Worm (Caenorhabditis elegans) whole organism, young adult: ENCODE data around the gene ech-3.

Experiments used
- B0019.2 ChIP-seq: fragments of 200-800 bp; sonication (Bioruptor generic); conservative IDR thresholded peaks from 2 replicates; pipeline ENCODE4 v1.3.6; 2022; ENCODE audit warnings: missing genetic modification reagents, missing genetic modification characterization, missing compliant biosample characterization
- B0035.1 ChIP-seq: sonication (generic microtip); optimal IDR thresholded peaks from 2 replicates; lab custom pipeline; 2016; ENCODE audit warnings: missing genetic modification characterization, mild to moderate bottlenecking, missing compliant biosample characterization, missing genotype, missing genetic modification reagents
- B0336.3 ChIP-seq: fragments of 200-800 bp; sonication (Bioruptor generic); IDR thresholded peaks from 2 replicates; pipeline ENCODE4 v1.3.6; 2022; ENCODE audit warnings: missing genetic modification characterization, missing compliant biosample characterization
- D2030.7 ChIP-seq: fragments of 200-800 bp; sonication (Bioruptor generic); IDR thresholded peaks from 2 replicates; pipeline ENCODE4 v1.3.6; 2022; ENCODE audit warnings: missing genetic modification reagents, missing genetic modification characterization, missing compliant biosample characterization
- F23B12.7 ChIP-seq: sonication (generic microtip); optimal IDR thresholded peaks from 2 replicates; lab custom pipeline; 2017; ENCODE audit warnings: missing genetic modification characterization, mild to moderate bottlenecking, missing compliant biosample characterization, antibody characterized with exemption, moderate library complexity; ENCODE audit not compliant: insufficient read depth
- F33H1.4 ChIP-seq: fragments of 200-800 bp; sonication (Bioruptor generic); IDR thresholded peaks from 2 replicates; pipeline ENCODE4 v1.3.6; 2022; ENCODE audit warnings: missing genetic modification reagents, missing genetic modification characterization, missing compliant biosample characterization
- F49E8.2 ChIP-seq: sonication (generic microtip); optimal IDR thresholded peaks from 3 replicates; lab custom pipeline; 2017; ENCODE audit warnings: missing genetic modification characterization, mild to moderate bottlenecking, missing compliant biosample characterization, antibody characterized with exemption, moderate library complexity; ENCODE audit not compliant: insufficient read depth
- F55B11.4 ChIP-seq: sonication (generic microtip); optimal IDR thresholded peaks from 2 replicates; lab custom pipeline; 2016; ENCODE audit warnings: missing compliant biosample characterization, missing genetic modification characterization, borderline replicate concordance; ENCODE audit not compliant: insufficient read depth
- K12H6.12 ChIP-seq: fragments of 200-800 bp; sonication (Bioruptor generic); optimal IDR thresholded peaks from 2 replicates; lab custom pipeline; 2018; ENCODE audit warnings: mild to moderate bottlenecking, missing genetic modification characterization, missing compliant biosample characterization
- Y56A3A.18 ChIP-seq: fragments of 200-800 bp; sonication (Bioruptor generic); IDR thresholded peaks from 2 replicates; pipeline ENCODE4 v1.3.6; 2022; ENCODE audit warnings: missing genetic modification reagents, missing genetic modification characterization, missing compliant biosample characterization
- Y79H2A.3 ChIP-seq: fragments of 200-800 bp; sonication (Bioruptor generic); conservative IDR thresholded peaks from 2 replicates; pipeline ENCODE4 v1.3.6; 2022; ENCODE audit warnings: missing genetic modification reagents, missing genetic modification characterization, missing compliant biosample characterization
- Y95B8A.8 ChIP-seq: fragments of 200-800 bp; sonication (Bioruptor generic); IDR thresholded peaks from 2 replicates; pipeline ENCODE4 v1.3.6; 2022; ENCODE audit warnings: missing genetic modification reagents, missing genetic modification characterization, missing compliant biosample characterization
- attf-3 ChIP-seq: fragments of 200-800 bp; sonication (Bioruptor generic); conservative IDR thresholded peaks from 2 replicates; pipeline ENCODE4 v1.3.6; 2022; ENCODE audit warnings: missing genetic modification reagents, missing genetic modification characterization, missing compliant biosample characterization
- attf-6 ChIP-seq: fragments of 200-800 bp; sonication (Bioruptor generic); IDR thresholded peaks from 2 replicates; pipeline ENCODE4 v1.3.6; 2022; ENCODE audit warnings: missing genetic modification reagents, missing genetic modification characterization, missing compliant biosample characterization
- bed-1 ChIP-seq: fragments of 200-800 bp; sonication (Bioruptor generic); IDR thresholded peaks from 2 replicates; pipeline ENCODE4 v1.3.6; 2022; ENCODE audit warnings: missing genetic modification reagents, missing genetic modification characterization, missing compliant biosample characterization
- ccch-3 ChIP-seq: fragments of 200-800 bp; sonication (Bioruptor generic); optimal IDR thresholded peaks from 2 replicates; lab custom pipeline; 2018; ENCODE audit warnings: mild to moderate bottlenecking, missing genetic modification characterization, missing compliant biosample characterization
- cebp-1 ChIP-seq, 2 experiments: fragments of 200-800 bp in 1 of 2; sonication (Bioruptor generic) in 1 of 2; sonication (generic microtip) in 1 of 2; IDR thresholded peaks in 1 of 2; optimal IDR thresholded peaks in 1 of 2; 2 replicates each; pipeline versions ENCODE4 v1.3.6 to Lab custom; 2017 to 2022; ENCODE audit warnings: missing compliant biosample characterization in 2 of 2, missing genetic modification characterization in 2 of 2, mild to moderate bottlenecking in 1 of 2, missing genetic modification reagents in 1 of 2, moderate library complexity in 1 of 2
- dpff-1 ChIP-seq: sonication (generic microtip); optimal IDR thresholded peaks from 2 replicates; lab custom pipeline; 2017; ENCODE audit warnings: mild to moderate bottlenecking, missing genetic modification characterization, missing compliant biosample characterization
- dpl-1 ChIP-seq: fragments of 150-350 bp; optimal IDR thresholded peaks from 2 replicates; lab custom pipeline; 2014; ENCODE audit warnings: missing biosample characterization, missing genetic modification reagents, missing genetic modification characterization
- efl-1 ChIP-seq: fragments of 150-350 bp; optimal IDR thresholded peaks from 2 replicates; lab custom pipeline; 2014; ENCODE audit warnings: missing biosample characterization, missing genetic modification reagents, missing genetic modification characterization
- egl-18 ChIP-seq: fragments of 200-800 bp; sonication (Bioruptor generic); IDR thresholded peaks from 2 replicates; pipeline ENCODE4 v1.3.6; 2022; ENCODE audit warnings: missing genetic modification reagents, missing genetic modification characterization, missing compliant biosample characterization
- egl-44 ChIP-seq: fragments of 200-800 bp; sonication (Bioruptor generic); IDR thresholded peaks from 2 replicates; pipeline ENCODE4 v1.3.6; 2022; ENCODE audit warnings: missing genetic modification reagents, missing genetic modification characterization, missing compliant biosample characterization
- ets-4 ChIP-seq: fragments of 200-800 bp; sonication (Bioruptor generic); optimal IDR thresholded peaks from 2 replicates; lab custom pipeline; 2018; ENCODE audit warnings: mild to moderate bottlenecking, missing genetic modification characterization, missing compliant biosample characterization
- hsf-1 ChIP-seq: fragments of 200-800 bp; sonication (Bioruptor generic); IDR thresholded peaks from 2 replicates; pipeline ENCODE4 v1.3.6; 2022; ENCODE audit warnings: missing genetic modification reagents, missing genetic modification characterization, missing compliant biosample characterization
- lin-35 ChIP-seq, 3 experiments: fragments of 150-350 bp in 2 of 3; sonication (generic microtip) in 1 of 3; optimal IDR thresholded peaks; 2 replicates each; lab custom pipeline; 2014 to 2018; ENCODE audit warnings: missing biosample characterization in 3 of 3, missing genetic modification characterization in 3 of 3, missing genetic modification reagents in 3 of 3
- lin-54 ChIP-seq: fragments of 200-800 bp; sonication (Bioruptor generic); optimal IDR thresholded peaks from 2 replicates; lab custom pipeline; 2018; ENCODE audit warnings: mild to moderate bottlenecking, missing genetic modification characterization, missing compliant biosample characterization
- lir-1 ChIP-seq: fragments of 200-800 bp; sonication (Bioruptor generic); conservative IDR thresholded peaks from 2 replicates; pipeline ENCODE4 v1.3.6; 2022; ENCODE audit warnings: missing genetic modification reagents, missing genetic modification characterization, missing compliant biosample characterization
- lsl-1 ChIP-seq: fragments of 200-800 bp; sonication (Bioruptor generic); optimal IDR thresholded peaks from 2 replicates; lab custom pipeline; 2018; ENCODE audit warnings: mild to moderate bottlenecking, missing genetic modification characterization, moderate library complexity, missing compliant biosample characterization
- madf-10 ChIP-seq: sonication (generic microtip); optimal IDR thresholded peaks from 2 replicates; lab custom pipeline; 2016; ENCODE audit warnings: mild to moderate bottlenecking, missing genetic modification characterization, missing compliant biosample characterization
- madf-3 ChIP-seq: fragments of 200-800 bp; sonication (Bioruptor generic); IDR thresholded peaks from 2 replicates; pipeline ENCODE4 v1.3.6; 2022; ENCODE audit warnings: missing genetic modification reagents, missing genetic modification characterization, missing compliant biosample characterization
- madf-6 ChIP-seq: fragments of 200-800 bp; sonication (Bioruptor generic); IDR thresholded peaks from 2 replicates; pipeline ENCODE4 v1.3.6; 2022; ENCODE audit warnings: missing genetic modification reagents, missing genetic modification characterization, missing compliant biosample characterization
- mcd-1 ChIP-seq: fragments of 200-800 bp; sonication (Bioruptor generic); IDR thresholded peaks from 2 replicates; pipeline ENCODE4 v1.3.6; 2022; ENCODE audit warnings: missing genetic modification reagents, missing genetic modification characterization, missing compliant biosample characterization
- nhr-90 ChIP-seq: sonication (generic microtip); optimal IDR thresholded peaks from 2 replicates; lab custom pipeline; 2016; ENCODE audit warnings: missing genotype, mild to moderate bottlenecking, missing genetic modification characterization, missing compliant biosample characterization
- rcor-1 ChIP-seq: fragments of 200-800 bp; sonication (Bioruptor generic); IDR thresholded peaks from 2 replicates; pipeline ENCODE4 v1.3.6; 2022; ENCODE audit warnings: missing genetic modification reagents, missing genetic modification characterization, missing compliant biosample characterization
- rpc-1 ChIP-seq, 2 experiments: fragments of 150-350 bp in 1 of 2; sonication (generic microtip) in 1 of 2; optimal IDR thresholded peaks; 2 replicates each; lab custom pipeline; 2014 to 2018; ENCODE audit warnings: missing biosample characterization in 1 of 2, missing genetic modification characterization in 1 of 2, missing genetic modification reagents in 1 of 2, missing genotype in 1 of 2
- sdz-38 ChIP-seq: sonication (generic microtip); optimal IDR thresholded peaks from 2 replicates; lab custom pipeline; 2016; ENCODE audit warnings: missing genotype, missing genetic modification characterization, missing compliant biosample characterization
- snpc-1.1 ChIP-seq: sonication (generic microtip); optimal IDR thresholded peaks from 2 replicates; lab custom pipeline; 2017; ENCODE audit warnings: missing genetic modification characterization, mild to moderate bottlenecking, missing compliant biosample characterization, antibody characterized with exemption, moderate library complexity, missing genotype, missing genetic modification reagents; ENCODE audit not compliant: insufficient read depth
- snpc-3.4 ChIP-seq: sonication (generic microtip); optimal IDR thresholded peaks from 2 replicates; lab custom pipeline; 2017; ENCODE audit warnings: missing genetic modification characterization, mild to moderate bottlenecking, missing compliant biosample characterization, antibody characterized with exemption, moderate library complexity, missing genotype, missing genetic modification reagents
- snpc-4 ChIP-seq, 5 experiments: fragments of 150-350 bp in 1 of 5; sonication (generic microtip) in 4 of 5; optimal IDR thresholded peaks; 2 replicates each; lab custom pipeline; 2014 to 2018; ENCODE audit warnings: missing genetic modification characterization in 5 of 5, missing biosample characterization in 3 of 5, antibody characterized with exemption in 2 of 5, mild to moderate bottlenecking in 2 of 5, missing compliant biosample characterization in 2 of 5, missing genotype in 2 of 5, moderate library complexity in 2 of 5, missing genetic modification reagents in 1 of 5
- sptf-2 ChIP-seq: fragments of 200-800 bp; sonication (Bioruptor generic); optimal IDR thresholded peaks from 2 replicates; lab custom pipeline; 2018; ENCODE audit warnings: mild to moderate bottlenecking, missing genetic modification characterization, missing compliant biosample characterization
- tbp1 ChIP-seq: fragments of 200-800 bp; sonication (Bioruptor generic); optimal IDR thresholded peaks from 2 replicates; lab custom pipeline; 2018; ENCODE audit warnings: mild to moderate bottlenecking, missing genetic modification characterization, missing compliant biosample characterization
- tlf-1 ChIP-seq: fragments of 200-800 bp; sonication (Bioruptor generic); optimal IDR thresholded peaks from 2 replicates; lab custom pipeline; 2018; ENCODE audit warnings: mild to moderate bottlenecking, missing genetic modification characterization, missing compliant biosample characterization
- unc-62 ChIP-seq: fragments of 150-350 bp; optimal IDR thresholded peaks from 2 replicates; lab custom pipeline; 2014; ENCODE audit warnings: missing biosample characterization, missing genetic modification reagents, missing genetic modification characterization
- xnd-1 ChIP-seq: sonication (generic microtip); optimal IDR thresholded peaks from 2 replicates; lab custom pipeline; 2016; ENCODE audit warnings: missing genotype, missing genetic modification reagents, missing genetic modification characterization, missing compliant biosample characterization
- ztf-6 ChIP-seq: fragments of 200-800 bp; sonication (Bioruptor generic); IDR thresholded peaks from 2 replicates; pipeline ENCODE4 v1.3.6; 2022; ENCODE audit warnings: missing genetic modification reagents, missing genetic modification characterization, missing compliant biosample characterization

The ech-3 gene

DNA sequence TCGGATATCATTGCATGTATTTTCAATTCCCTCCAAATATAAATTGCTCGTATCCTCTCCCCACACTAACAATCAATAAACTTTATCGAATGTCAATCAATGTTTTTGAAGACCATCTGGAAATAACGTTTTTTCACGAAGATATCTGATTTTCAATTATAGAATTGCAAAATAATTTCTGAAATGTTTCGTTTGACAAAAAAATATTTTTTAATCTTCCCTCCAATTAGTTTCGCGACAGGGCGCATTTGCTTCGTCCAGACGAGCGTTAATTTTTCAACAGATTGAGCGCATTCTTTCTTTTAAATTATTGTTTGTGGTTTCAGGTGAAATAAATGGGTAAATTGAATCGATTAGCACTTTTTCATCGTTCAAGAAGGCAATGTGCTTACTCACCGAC, 9.1 kb downstream of the ech-3 start, which contains the start of gene vars-1:
TSS of gene vars-1 (plus strand) at position 291 of the 400 bp plus-strand sequence.
- TF ChIP-seq bed-1 (GFP tag; lab: Robert Waterston, UW) (no peak), dpl-1 (GFP tag; lab: Kevin White, UChicago) (peak; percentile 42), snpc-4 (GFP tag; optimal IDR thresholded peaks at IDR 0.05; lab: Kevin White, UChicago) (no peak), snpc-4 (tag; optimal IDR thresholded peaks at IDR 0.05; lab: Kevin White, UChicago) (peak in 2 of 4 experiments; percentile 11 to 50), madf-6 (GFP tag; lab: Robert Waterston, UW) (peak; percentile 58), K12H6.12 (tag; lab: Kevin White, UChicago) (no peak), B0035.1 (tag; lab: Kevin White, UChicago) (no peak), D2030.7 (GFP tag; lab: Robert Waterston, UW) (0 out of 2 replicates have a peak, but pooled peaks have one; percentile 28), tlf-1 (peak; percentile 51), lir-1 (no peak), F55B11.4 (tag; lab: Kevin White, UChicago) (no peak), snpc-1.1 (tag; lab: Kevin White, UChicago) (peak; percentile 43), attf-6 (GFP tag; lab: Robert Waterston, UW) (peak; percentile 56; the same call in 1 of the 2 replicates), snpc-3.4 (tag; lab: Kevin White, UChicago) (no peak), Y56A3A.18 (GFP tag; lab: Robert Waterston, UW) (0 out of 2 replicates have a peak, but pooled peaks have one; percentile 26), efl-1 (GFP tag; lab: Kevin White, UChicago) (peak; percentile 69), lin-54 (peak; percentile 88), F23B12.7 (tag; lab: Kevin White, UChicago) (peak; percentile 78), dpff-1 (no peak), xnd-1 (tag; lab: Kevin White, UChicago) (peak; percentile 46), madf-3 (0 out of 2 replicates have a peak, but pooled peaks have one; percentile 3), ets-4 (GFP tag; lab: Kevin White, UChicago) (no peak), ccch-3 (no peak), mcd-1 (GFP tag; lab: Robert Waterston, UW) (peak; percentile 90), B0336.3 (GFP tag; lab: Robert Waterston, UW) (peak; percentile 55), egl-44 (GFP tag; lab: Robert Waterston, UW) (no peak), B0019.2 (no peak), sdz-38 (no peak), rpc-1 (optimal IDR thresholded peaks at IDR 0.05; lab: Kevin White, UChicago) (no peak), rpc-1 (tag; optimal IDR thresholded peaks at IDR 0.05; lab: Kevin White, UChicago) (no peak), unc-62 (GFP tag; lab: Kevin White, UChicago) (no peak), lsl-1 (peak; percentile 53), egl-18 (GFP tag; lab: Robert Waterston, UW) (no peak), nhr-90 (tag; lab: Kevin White, UChicago) (no peak), hsf-1 (GFP tag; lab: Robert Waterston, UW) (peak; percentile 82), Y79H2A.3 (GFP tag; lab: Robert Waterston, UW) (no peak), cebp-1 (GFP tag; IDR thresholded peaks at IDR 0.05; lab: Robert Waterston, UW) (no peak), cebp-1 (tag; optimal IDR thresholded peaks at IDR 0.05; lab: Kevin White, UChicago) (peak; percentile 42), madf-10 (tag; lab: Kevin White, UChicago) (no peak), F49E8.2 (tag; lab: Kevin White, UChicago) (peak; percentile 77), Y95B8A.8 (GFP tag; lab: Robert Waterston, UW) (0 out of 2 replicates have a peak, but pooled peaks have one; percentile 16), lin-35 (GFP tag; optimal IDR thresholded peaks at IDR 0.05; lab: Kevin White, UChicago) (peak in 2 of 3 experiments; percentile 18 to 77), sptf-2 (GFP tag; lab: Kevin White, UChicago) (no peak), rcor-1 (no peak), attf-3 (GFP tag; lab: Robert Waterston, UW) (no peak), F33H1.4 (GFP tag; lab: Robert Waterston, UW) (peak; percentile 35; the same call in 1 of the 2 replicates), ztf-6 (GFP tag; lab: Robert Waterston, UW) (no peak), tbp1 (GFP tag; lab: Kevin White, UChicago) (peak; percentile 6)
